Worm (Caenorhabditis elegans): ENCODE measurements around the gene ZK945.6.

- no peak for TF ChIP-seq egl-27 (tag; optimal IDR thresholded peaks at IDR 0.05)
- no peak for TF ChIP-seq nhr-77 (tag; optimal IDR thresholded peaks at IDR 0.05)
- TF ChIP-seq mdl-1 (tag; optimal IDR thresholded peaks at IDR 0.05) = no peak
- TF ChIP-seq blmp-1 (tag; optimal IDR thresholded peaks at IDR 0.05; ENCODE audit: insufficient read depth) = no peak
- TF ChIP-seq unc-62 (GFP tag; optimal IDR thresholded peaks at IDR 0.05) = no peak
- no peak for TF ChIP-seq snpc-4 (tag; optimal IDR thresholded peaks at IDR 0.05)
- TF ChIP-seq unc-39 (tag; optimal IDR thresholded peaks at IDR 0.05) = no peak
- TF ChIP-seq nhr-12 (tag; optimal IDR thresholded peaks at IDR 0.05) = no peak
- TF ChIP-seq nhr-237 (tag; optimal IDR thresholded peaks at IDR 0.05) = no peak
- no peak for TF ChIP-seq nhr-11 (tag; optimal IDR thresholded peaks at IDR 0.05)
- TF ChIP-seq peb-1 (tag; optimal IDR thresholded peaks at IDR 0.05) = no peak
- no peak for TF ChIP-seq R02D3.7 (tag; optimal IDR thresholded peaks at IDR 0.05)
- no peak for TF ChIP-seq ztf-11 (tag; optimal IDR thresholded peaks at IDR 0.05)
- no peak for TF ChIP-seq Y55F3AM.14 (GFP tag; optimal IDR thresholded peaks at IDR 0.05)
Observed at ce11 chrII:10137358-10137757, 30.6 kb upstream of the ZK945.6 start, which contains the start of gene phg-1.
